Worm (Caenorhabditis elegans): ENCODE data around the gene vha-9.

Gene vha-9

ce11 chrII:10303663-10304115 lies at the start of gene vha-9:
Gene vha-9, minus strand, starts transcription at chrII:10303713.
- no peak for TF ChIP-seq unc-62 (GFP tag; optimal IDR thresholded peaks at IDR 0.05)

- no peak for TF ChIP-seq unc-62 (GFP tag; optimal IDR thresholded peaks at IDR 0.05)
Measured at ce11 chrII:10351963-10352362, 48.5 kb upstream of the vha-9 start, which contains the start of gene C07E3.8. Gene C07E3.8, plus strand, starts transcription at chrII:10352263.

- TF ChIP-seq unc-62 (GFP tag; optimal IDR thresholded peaks at IDR 0.05), result no peak
Measured at ce11 chrII:10350487-10350886, 47.0 kb upstream of the vha-9 start, which contains the start of gene C07E3.9. Gene C07E3.9, plus strand, starts transcription at chrII:10350756.

- no peak for TF ChIP-seq unc-62 (GFP tag; optimal IDR thresholded peaks at IDR 0.05)
Measured at ce11 chrII:10349915-10350314, 46.4 kb upstream of the vha-9 start, which contains the start of gene stip-1. Gene stip-1, minus strand, starts transcription at chrII:10350012.

- no peak for TF ChIP-seq unc-62 (GFP tag; optimal IDR thresholded peaks at IDR 0.05)
Measured at ce11 chrII:10346075-10346474, 42.6 kb upstream of the vha-9 start, which contains the start of gene C07E3.10. Gene C07E3.10, plus strand, starts transcription at chrII:10346375.

- TF ChIP-seq unc-62 (GFP tag; optimal IDR thresholded peaks at IDR 0.05), result no peak
Measured at ce11 chrII:10345012-10345411, 41.5 kb upstream of the vha-9 start, which contains the start of gene pro-2. Gene pro-2, minus strand, starts transcription at chrII:10345112.

ce11 chrII:10329754-10330153 lies 26.2 kb upstream of the vha-9 start:
- no peak for TF ChIP-seq unc-62 (GFP tag; optimal IDR thresholded peaks at IDR 0.05)

- TF ChIP-seq unc-62 (GFP tag; optimal IDR thresholded peaks at IDR 0.05), result no peak
Measured at ce11 chrII:10325615-10326232, 22.2 kb upstream of the vha-9 start, which contains the start of gene appg-1. Gene appg-1, plus strand, starts transcription at chrII:10326041.

ce11 chrII:10321410-10321809 lies 17.9 kb upstream of the vha-9 start, which contains the start of gene idpp-4:
Gene idpp-4, plus strand, starts transcription at chrII:10321460.
- no peak for TF ChIP-seq unc-62 (GFP tag; optimal IDR thresholded peaks at IDR 0.05)

ce11 chrII:10317007-10317406 lies 13.5 kb upstream of the vha-9 start, which contains the start of gene M02G9.4:
Gene M02G9.4, plus strand, starts transcription at chrII:10317307.
- TF ChIP-seq unc-62 (GFP tag; optimal IDR thresholded peaks at IDR 0.05), result no peak

ce11 chrII:10316119-10316518 lies 12.6 kb upstream of the vha-9 start, which contains the start of gene gcy-5:
Gene gcy-5, minus strand, starts transcription at chrII:10316219.
- no peak for TF ChIP-seq unc-62 (GFP tag; optimal IDR thresholded peaks at IDR 0.05)

- TF ChIP-seq unc-62 (GFP tag; optimal IDR thresholded peaks at IDR 0.05), result no peak
Measured at ce11 chrII:10315252-10315651, 11.7 kb upstream of the vha-9 start, which contains the start of gene idpp-8. Gene idpp-8, plus strand, starts transcription at chrII:10315552.

ce11 chrII:10311973-10312372 lies 8.5 kb upstream of the vha-9 start, which contains the start of gene srlf-34:
Gene srlf-34, plus strand, starts transcription at chrII:10312293.
- TF ChIP-seq unc-62 (GFP tag; optimal IDR thresholded peaks at IDR 0.05), result no peak

- TF ChIP-seq unc-62 (GFP tag; optimal IDR thresholded peaks at IDR 0.05), result no peak
Measured at ce11 chrII:10309337-10309736, 5.8 kb upstream of the vha-9 start, which contains the start of gene ZK970.8. Gene ZK970.8, plus strand, starts transcription at chrII:10309637.

ce11 chrII:10308726-10309125 lies 5.2 kb upstream of the vha-9 start, which contains the start of gene gcy-4:
Gene gcy-4, minus strand, starts transcription at chrII:10308826.
- no peak for TF ChIP-seq unc-62 (GFP tag; optimal IDR thresholded peaks at IDR 0.05)

- no peak for TF ChIP-seq unc-62 (GFP tag; optimal IDR thresholded peaks at IDR 0.05)
Measured at ce11 chrII:10302646-10303045, 867 bp downstream of the vha-9 start, which contains the start of gene clpp-1. Gene clpp-1, minus strand, starts transcription at chrII:10302842.

ce11 chrII:10300954-10301353 lies 2.6 kb downstream of the vha-9 start, which contains the start of gene mdt-22:
Gene mdt-22, plus strand, starts transcription at chrII:10301216.
- TF ChIP-seq unc-62 (GFP tag; optimal IDR thresholded peaks at IDR 0.05), result no peak
